Worm (Caenorhabditis elegans) whole organism, L3 larva: ENCODE data around the gene tag-191.

Experiments
- ceh-82 ChIP-seq: fragments of 150-350 bp; optimal IDR thresholded peaks from 2 replicates; lab custom pipeline; 2014; ENCODE audit warnings: missing biosample characterization, missing genetic modification characterization
- elt-3 ChIP-seq, 3 experiments: fragments of 150-350 bp in 1 of 3; sonication (generic microtip) in 2 of 3; optimal IDR thresholded peaks; 2 replicates in 2 of 3; 4 replicates in 1 of 3; lab custom pipeline; 2014 to 2017; ENCODE audit warnings: missing biosample characterization in 3 of 3, missing genetic modification characterization in 3 of 3
- lin-15B ChIP-seq: fragments of 150-350 bp; optimal IDR thresholded peaks from 2 replicates; lab custom pipeline; 2014; ENCODE audit warnings: missing biosample characterization, missing genetic modification characterization
- nhr-11 ChIP-seq: fragments of 150-350 bp; optimal IDR thresholded peaks from 2 replicates; lab custom pipeline; 2014; ENCODE audit warnings: missing biosample characterization, missing genetic modification characterization
- unc-39 ChIP-seq: sonication (generic microtip); optimal IDR thresholded peaks from 4 replicates; lab custom pipeline; 2017; ENCODE audit warnings: missing biosample characterization, missing genetic modification characterization

DNA sequence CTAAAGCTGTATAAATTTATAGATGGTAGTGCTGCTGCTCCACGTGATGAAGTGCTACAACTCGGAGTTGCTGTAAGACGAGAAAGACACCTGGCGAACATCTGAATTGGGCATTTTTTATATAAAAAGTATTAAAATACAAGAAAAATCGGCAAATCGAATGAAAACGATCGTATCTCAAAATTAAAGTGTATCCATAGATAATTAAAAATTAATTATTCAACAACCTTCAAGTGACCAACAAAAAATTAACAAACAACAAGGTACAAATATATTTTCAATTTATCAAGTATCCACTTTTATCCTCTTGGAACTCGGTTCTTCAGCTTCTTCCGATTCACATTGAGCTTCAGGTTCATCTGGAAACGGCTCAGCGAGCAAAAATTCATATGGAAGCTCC, 16.9 kb downstream of the tag-191 start, which contains the start of gene R02D5.8:
- TF ChIP-seq ceh-82 (tag; lab: Kevin White, UChicago) (no peak), lin-15B (tag; lab: Kevin White, UChicago) (no peak), nhr-11 (no peak), unc-39 (tag; lab: Kevin White, UChicago) (no peak), elt-3 (tag; optimal IDR thresholded peaks at IDR 0.05; lab: Kevin White, UChicago) (no peak)
